Fruit fly (Drosophila melanogaster) whole organism, wandering third instar larva: ENCODE data around the gene Gr77a.

ENCODE experiments used
- CG9705 ChIP-seq: fragments of 200-800 bp; sonication (Bioruptor generic); optimal IDR thresholded peaks from 2 replicates; lab custom pipeline; 2018; ENCODE audit warnings: missing biosample characterization, mild to moderate bottlenecking, missing genetic modification characterization
- CrebA ChIP-seq: fragments of 200-800 bp; sonication (Bioruptor generic); optimal IDR thresholded peaks from 2 replicates; lab custom pipeline; 2016; ENCODE audit warnings: missing biosample characterization, mild to moderate bottlenecking, missing genetic modification characterization, borderline replicate concordance
- Dfd ChIP-seq: fragments of >200 bp; optimal IDR thresholded peaks from 2 replicates; lab custom pipeline; 2017; ENCODE audit warnings: missing biosample characterization, missing genetic modification characterization
- Dif ChIP-seq: fragments of 200-275, 200-300 bp; sonication (Bioruptor generic); optimal IDR thresholded peaks from 2 replicates; lab custom pipeline; 2018; ENCODE audit warnings: missing biosample characterization, missing genetic modification characterization; ENCODE audit not compliant: partially characterized antibody
- GATAd ChIP-seq: sonication (Bioruptor generic); optimal IDR thresholded peaks from 2 replicates; lab custom pipeline; 2016; ENCODE audit warnings: missing biosample characterization, missing genetic modification characterization
- HLH106 ChIP-seq: fragments of 200-800 bp; optimal IDR thresholded peaks from 3 replicates; lab custom pipeline; 2019; ENCODE audit warnings: missing biosample characterization, mild to moderate bottlenecking, missing genetic modification characterization, moderate library complexity
- Hnf4 ChIP-seq: fragments of 200-800 bp; sonication (Bioruptor generic); optimal IDR thresholded peaks from 2 replicates; lab custom pipeline; 2016; ENCODE audit warnings: missing biosample characterization, mild to moderate bottlenecking, missing genetic modification characterization
- Hr83 ChIP-seq: fragments of 200-300 bp; sonication (Bioruptor generic); optimal IDR thresholded peaks from 2 replicates; lab custom pipeline; 2016; ENCODE audit warnings: missing biosample characterization, mild to moderate bottlenecking, missing genetic modification characterization, moderate library complexity; ENCODE audit not compliant: poor library complexity, severe bottlenecking
- Jra ChIP-seq: sonication (Bioruptor generic); optimal IDR thresholded peaks from 2 replicates; lab custom pipeline; 2016; ENCODE audit warnings: missing biosample characterization, missing genetic modification characterization
- Mio ChIP-seq: sonication (Bioruptor generic); optimal IDR thresholded peaks from 2 replicates; lab custom pipeline; 2016; ENCODE audit warnings: missing biosample characterization, missing genetic modification characterization
- Myc ChIP-seq: fragments of >200 bp; optimal IDR thresholded peaks from 2 replicates; lab custom pipeline; 2017
- N ChIP-seq: fragments of >200 bp; optimal IDR thresholded peaks from 2 replicates; lab custom pipeline; 2018; ENCODE audit warnings: missing biosample characterization, missing external identifiers, missing genetic modification characterization
- OdsH ChIP-seq: fragments of 200-800 bp; sonication (Bioruptor generic); optimal IDR thresholded peaks from 2 replicates; lab custom pipeline; 2016; ENCODE audit warnings: missing biosample characterization, mild to moderate bottlenecking, missing genetic modification characterization
- Sp1 ChIP-seq: fragments of 200-800 bp; sonication (Bioruptor generic); optimal IDR thresholded peaks from 3 replicates; lab custom pipeline; 2019; ENCODE audit warnings: missing biosample characterization, mild to moderate bottlenecking, missing genetic modification characterization, moderate library complexity
- br ChIP-seq: fragments of 200-800 bp; sonication (Bioruptor generic); optimal IDR thresholded peaks from 2 replicates; lab custom pipeline; 2016; ENCODE audit warnings: missing biosample characterization, missing genetic modification characterization
- brk ChIP-seq: fragments of 200-800 bp; sonication (Bioruptor generic); optimal IDR thresholded peaks from 2 replicates; lab custom pipeline; 2016; ENCODE audit warnings: missing biosample characterization, mild to moderate bottlenecking, missing genetic modification characterization
- dmrt93B ChIP-seq: fragments of 200-800 bp; sonication (Bioruptor generic); optimal IDR thresholded peaks from 2 replicates; lab custom pipeline; 2018; ENCODE audit warnings: missing biosample characterization, mild to moderate bottlenecking, missing genetic modification characterization
- dsf ChIP-seq: sonication (Bioruptor generic); optimal IDR thresholded peaks from 2 replicates; lab custom pipeline; 2016; ENCODE audit warnings: missing biosample characterization, missing genetic modification characterization, borderline replicate concordance
- foxo ChIP-seq, 2 experiments: fragments of 200-800 bp; sonication (Bioruptor generic); optimal IDR thresholded peaks; 2 replicates in 1 of 2; 3 replicates in 1 of 2; lab custom pipeline; 2016 to 2017; ENCODE audit warnings: missing biosample characterization in 2 of 2, missing genetic modification characterization in 2 of 2
- fru ChIP-seq: fragments of 200-800 bp; sonication (Bioruptor generic); optimal IDR thresholded peaks from 3 replicates; lab custom pipeline; 2016; ENCODE audit warnings: missing biosample characterization, mild to moderate bottlenecking, missing genetic modification characterization
- h ChIP-seq: fragments of 200-800 bp; sonication (Bioruptor generic); optimal IDR thresholded peaks from 3 replicates; lab custom pipeline; 2016; ENCODE audit warnings: missing biosample characterization, mild to moderate bottlenecking, missing genetic modification characterization
- jim ChIP-seq: fragments of 175-275, 200-325 bp; sonication (Bioruptor generic); optimal IDR thresholded peaks from 2 replicates; lab custom pipeline; 2016; ENCODE audit warnings: missing biosample characterization, mild to moderate bottlenecking, missing genetic modification characterization
- pan ChIP-seq: fragments of >200 bp; optimal IDR thresholded peaks from 2 replicates; lab custom pipeline; 2017
- psq ChIP-seq: fragments of 200-800 bp; sonication (Bioruptor generic); optimal IDR thresholded peaks from 3 replicates; lab custom pipeline; 2017; ENCODE audit warnings: missing biosample characterization, mild to moderate bottlenecking, missing genetic modification characterization, moderate library complexity
- rgr ChIP-seq: fragments of 200-800 bp; sonication (Bioruptor generic); optimal IDR thresholded peaks from 3 replicates; lab custom pipeline; 2016; ENCODE audit warnings: missing biosample characterization, mild to moderate bottlenecking, missing genetic modification characterization
- sage ChIP-seq: fragments of 200-800 bp; sonication (Bioruptor generic); optimal IDR thresholded peaks from 2 replicates; lab custom pipeline; 2016; ENCODE audit warnings: missing biosample characterization, mild to moderate bottlenecking, missing genetic modification characterization
- sv ChIP-seq: fragments of 200-800 bp; sonication (Bioruptor generic); optimal IDR thresholded peaks from 3 replicates; lab custom pipeline; 2016; ENCODE audit warnings: missing biosample characterization, missing genetic modification characterization
- usp ChIP-seq: fragments of >200 bp; optimal IDR thresholded peaks from 2 replicates; lab custom pipeline; 2017; ENCODE audit warnings: missing biosample characterization, missing genetic modification characterization
- woc ChIP-seq: sonication (Bioruptor generic); optimal IDR thresholded peaks from 2 replicates; lab custom pipeline; 2016; ENCODE audit warnings: missing biosample characterization, mild to moderate bottlenecking, missing genetic modification characterization

The Gr77a gene

dm6 chr3L:20767227-20767626 lies 28.0 kb upstream of the Gr77a start:
- TF ChIP-seq CrebA (GFP tag; lab: Kevin White, UChicago) (no peak), Hr83 (GFP tag; lab: Kevin White, UChicago) (no peak), foxo (GFP tag; optimal IDR thresholded peaks at IDR 0.05; lab: Kevin White, UChicago) (no peak), pan (lab: Kevin White, UChicago) (no peak), HLH106 (tag; lab: Kevin White, UChicago) (no peak), Jra (no peak), psq (GFP tag; lab: Kevin White, UChicago) (no peak), fru (GFP tag; lab: Kevin White, UChicago) (no peak), Mio (GFP tag; lab: Kevin White, UChicago) (no peak), woc (GFP tag; lab: Kevin White, UChicago) (no peak), usp (GFP tag; lab: Kevin White, UChicago) (no peak), jim (GFP tag; lab: Kevin White, UChicago) (no peak), sage (GFP tag; lab: Kevin White, UChicago) (no peak), OdsH (no peak), Hnf4 (GFP tag; lab: Kevin White, UChicago) (no peak), dmrt93B (GFP tag; lab: Kevin White, UChicago) (no peak)

- no peak for TF ChIP-seq rgr
Measured at dm6 chr3L:20761482-20761881, 22.3 kb upstream of the Gr77a start.

- TF ChIP-seq foxo (GFP tag; optimal IDR thresholded peaks at IDR 0.05; lab: Kevin White, UChicago) (no peak), GATAd (GFP tag; lab: Kevin White, UChicago) (no peak), pan (lab: Kevin White, UChicago) (no peak)
Measured at dm6 chr3L:20758583-20758982, 19.4 kb upstream of the Gr77a start, which contains the start of gene CG43251. Gene CG43251, plus strand, starts transcription at chr3L:20758883.

dm6 chr3L:20755585-20755984 lies 16.4 kb upstream of the Gr77a start, which contains the start of gene CG33912:
Gene CG33912, minus strand, starts transcription at chr3L:20755685.
- TF ChIP-seq Myc (lab: Kevin White, UChicago): no peak
- no peak for TF ChIP-seq woc (GFP tag; lab: Kevin White, UChicago)

dm6 chr3L:20752964-20753363 lies 13.7 kb upstream of the Gr77a start:
- TF ChIP-seq Dif (GFP tag; lab: Kevin White, UChicago) (no peak), Jra (no peak), brk (GFP tag; lab: Kevin White, UChicago) (no peak), Dfd (GFP tag; lab: Kevin White, UChicago) (no peak), dsf (GFP tag; lab: Kevin White, UChicago) (no peak), sage (GFP tag; lab: Kevin White, UChicago) (no peak), HLH106 (tag; lab: Kevin White, UChicago) (no peak), br (GFP tag; lab: Kevin White, UChicago) (no peak), sv (no peak)

- TF ChIP-seq h (no peak), HLH106 (tag; lab: Kevin White, UChicago) (no peak), psq (GFP tag; lab: Kevin White, UChicago) (no peak), fru (GFP tag; lab: Kevin White, UChicago) (no peak), br (GFP tag; lab: Kevin White, UChicago) (no peak), N (GFP tag; lab: Kevin White, UChicago) (no peak), CG9705 (GFP tag; lab: Kevin White, UChicago) (no peak), brk (GFP tag; lab: Kevin White, UChicago) (no peak), Hnf4 (GFP tag; lab: Kevin White, UChicago) (no peak), Sp1 (GFP tag; lab: Kevin White, UChicago) (no peak)
Measured at dm6 chr3L:20750391-20750790, 11.2 kb upstream of the Gr77a start.
